Worm (Caenorhabditis elegans): ENCODE measurements around the gene pqn-37.

DNA sequence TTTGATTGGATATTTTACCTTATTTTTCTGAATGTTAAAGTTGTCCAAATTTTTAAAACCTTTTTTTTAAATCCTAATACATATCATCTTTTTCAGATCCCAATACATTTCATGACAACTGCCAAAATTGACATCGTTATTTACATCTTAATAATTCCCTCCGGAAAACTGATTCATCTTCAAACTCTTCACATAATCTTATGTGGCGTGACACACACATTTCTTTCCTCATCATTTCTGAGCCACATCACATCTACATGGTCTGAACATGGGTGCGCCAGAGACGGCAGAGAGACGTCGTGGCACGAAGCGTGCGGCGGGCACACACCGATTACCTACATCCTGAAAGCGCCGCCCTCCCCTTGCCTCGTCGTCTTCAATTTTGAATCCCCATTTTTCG lies 2.2 kb upstream of the pqn-37 start, which contains the start of gene tba-9:
- no peak for TF ChIP-seq nhr-237 (tag; optimal IDR thresholded peaks at IDR 0.05)
- TF ChIP-seq ztf-11 (tag; optimal IDR thresholded peaks at IDR 0.05): no peak
- TF ChIP-seq nhr-25 (tag; optimal IDR thresholded peaks at IDR 0.05): no peak
- TF ChIP-seq lin-39 (tag; optimal IDR thresholded peaks at IDR 0.05): no peak
- TF ChIP-seq fos-1 (tag; optimal IDR thresholded peaks at IDR 0.05): no peak
- no peak for TF ChIP-seq ceh-82 (tag; optimal IDR thresholded peaks at IDR 0.05)
- TF ChIP-seq nhr-77 (tag; optimal IDR thresholded peaks at IDR 0.05): no peak
- no peak for TF ChIP-seq elt-3 (tag; optimal IDR thresholded peaks at IDR 0.05)
- no peak for TF ChIP-seq unc-62 (GFP tag; optimal IDR thresholded peaks at IDR 0.05)
- TF ChIP-seq pha-4 (tag; optimal IDR thresholded peaks at IDR 0.05): no peak
- no peak for TF ChIP-seq nhr-11 (tag; optimal IDR thresholded peaks at IDR 0.05)
- no peak for TF ChIP-seq nhr-12 (tag; optimal IDR thresholded peaks at IDR 0.05)
- no peak for TF ChIP-seq nfya-1 (tag; optimal IDR thresholded peaks at IDR 0.05; ENCODE audit: insufficient read depth)

Data from whole organism, L3 larva.